Worm (Caenorhabditis elegans): ENCODE measurements around the gene lgc-29.

lgc-29 gene

ce11 chrV:4131471-4131939, 7.3 kb upstream of the lgc-29 start, which contains the start of gene nhr-57:
nhr-57 (plus strand) TSS chrV:4131889.
- TF ChIP-seq tbx-2 (tag; optimal IDR thresholded peaks at IDR 0.05) (no peak), jun-1 (tag; optimal IDR thresholded peaks at IDR 0.05) (no peak), ztf-11 (tag; optimal IDR thresholded peaks at IDR 0.05) (no peak), nfya-1 (tag; optimal IDR thresholded peaks at IDR 0.05; ENCODE audit: insufficient read depth) (no peak), hmg-11 (tag; optimal IDR thresholded peaks at IDR 0.05) (no peak), ceh-9 (tag; optimal IDR thresholded peaks at IDR 0.05) (no peak), sea-2 (GFP tag; optimal IDR thresholded peaks at IDR 0.05) (no peak), snpc-4 (tag; optimal IDR thresholded peaks at IDR 0.05) (no peak), zag-1 (tag; optimal IDR thresholded peaks at IDR 0.05) (no peak), fkh-2 (tag; optimal IDR thresholded peaks at IDR 0.05) (no peak), lsy-12 (tag; optimal IDR thresholded peaks at IDR 0.05) (no peak), R02D3.7 (tag; optimal IDR thresholded peaks at IDR 0.05) (no peak), nhr-76 (tag; optimal IDR thresholded peaks at IDR 0.05) (no peak), nhr-77 (tag; optimal IDR thresholded peaks at IDR 0.05) (no peak), ceh-28 (tag; optimal IDR thresholded peaks at IDR 0.05) (peak; percentile 73), pqm-1 (tag; optimal IDR thresholded peaks at IDR 0.05) (peak; percentile 74), aly-2 (tag; optimal IDR thresholded peaks at IDR 0.05) (no peak), lin-15B (tag; optimal IDR thresholded peaks at IDR 0.05) (no peak), egl-27 (tag; optimal IDR thresholded peaks at IDR 0.05) (no peak), fkh-10 (GFP tag; optimal IDR thresholded peaks at IDR 0.05) (no peak), lin-39 (tag; optimal IDR thresholded peaks at IDR 0.05) (peak; percentile 53), egl-5 (tag; optimal IDR thresholded peaks at IDR 0.05) (peak; percentile 65), nhr-12 (tag; optimal IDR thresholded peaks at IDR 0.05) (no peak), nhr-237 (tag; optimal IDR thresholded peaks at IDR 0.05) (no peak), nhr-67 (tag; optimal IDR thresholded peaks at IDR 0.05) (no peak), ztf-4 (tag; optimal IDR thresholded peaks at IDR 0.05) (no peak), ama-1 (optimal IDR thresholded peaks at IDR 0.05) (peak; percentile 26), eor-1 (tag; optimal IDR thresholded peaks at IDR 0.05) (no peak), unc-39 (tag; optimal IDR thresholded peaks at IDR 0.05) (no peak), elt-1 (tag; optimal IDR thresholded peaks at IDR 0.05) (no peak), unc-62 (GFP tag; optimal IDR thresholded peaks at IDR 0.05) (no peak), nhr-23 (tag; optimal IDR thresholded peaks at IDR 0.05) (peak; percentile 67), pha-4 (tag; optimal IDR thresholded peaks at IDR 0.05) (peak; percentile 98), skn-1 (tag; optimal IDR thresholded peaks at IDR 0.05) (peak; percentile 84), ceh-16 (tag; optimal IDR thresholded peaks at IDR 0.05) (no peak), ZK546.5 (tag; optimal IDR thresholded peaks at IDR 0.05) (no peak), elt-2 (tag; optimal IDR thresholded peaks at IDR 0.05) (peak; percentile 82), nhr-25 (tag; optimal IDR thresholded peaks at IDR 0.05) (peak; percentile 77), mml-1 (tag; optimal IDR thresholded peaks at IDR 0.05) (no peak), nhr-28 (tag; optimal IDR thresholded peaks at IDR 0.05) (no peak), ceh-82 (tag; optimal IDR thresholded peaks at IDR 0.05) (no peak), daf-12 (tag; optimal IDR thresholded peaks at IDR 0.05) (no peak), elt-3 (tag; optimal IDR thresholded peaks at IDR 0.05) (peak in 1 of 3 experiments; percentile 42), mdl-1 (tag; optimal IDR thresholded peaks at IDR 0.05) (peak; percentile 28), nhr-43 (tag; optimal IDR thresholded peaks at IDR 0.05; ENCODE audit: poor library complexity, severe bottlenecking) (peak; percentile 81), fos-1 (tag; optimal IDR thresholded peaks at IDR 0.05) (no peak), nhr-11 (tag; optimal IDR thresholded peaks at IDR 0.05) (no peak)

- TF ChIP-seq aly-2 (tag; optimal IDR thresholded peaks at IDR 0.05) = no peak
- TF ChIP-seq egl-5 (tag; optimal IDR thresholded peaks at IDR 0.05) = no peak
- TF ChIP-seq nhr-237 (tag; optimal IDR thresholded peaks at IDR 0.05) = no peak
- no peak for TF ChIP-seq ZK546.5 (tag; optimal IDR thresholded peaks at IDR 0.05)
- no peak for TF ChIP-seq nhr-77 (tag; optimal IDR thresholded peaks at IDR 0.05)
Measured at ce11 chrV:4134728-4135127, 4.1 kb upstream of the lgc-29 start, which contains the start of gene lgc-1. lgc-1 (plus strand) TSS chrV:4135028.
